Worm (Caenorhabditis elegans) whole organism, L4 larva: ENCODE results near the gene ref-1.
A peak's percentile ranks its signal among the peaks of the same experiment; 100 is the strongest.

Experiments
- F26F4.8 ChIP-seq: fragments of 200-800 bp; sonication (Bioruptor generic); conservative IDR thresholded peaks from 2 replicates; pipeline ENCODE4 v1.3.6; 2022; ENCODE audit warnings: missing genetic modification characterization, missing compliant biosample characterization
- F49E8.2 ChIP-seq: sonication (generic microtip); optimal IDR thresholded peaks from 2 replicates; lab custom pipeline; 2016; ENCODE audit warnings: missing compliant biosample characterization, mild to moderate bottlenecking, missing genetic modification characterization, borderline replicate concordance
- T20F7.1 ChIP-seq: fragments of 200-800 bp; sonication (Bioruptor generic); optimal IDR thresholded peaks from 2 replicates; lab custom pipeline; 2018; ENCODE audit warnings: mild to moderate bottlenecking, missing genetic modification characterization, missing compliant biosample characterization
- T26A8.4 ChIP-seq: fragments of 200-800 bp; sonication (Bioruptor generic); IDR thresholded peaks from 2 replicates; pipeline ENCODE4 v1.3.6; 2022; ENCODE audit warnings: missing genetic modification characterization, missing compliant biosample characterization
- Y105C5A.15 ChIP-seq: fragments of 200-800 bp; sonication (Bioruptor generic); IDR thresholded peaks from 2 replicates; pipeline ENCODE4 v1.3.6; 2022; ENCODE audit warnings: missing genetic modification characterization, missing compliant biosample characterization
- Y75B8A.6 ChIP-seq: fragments of 200-800 bp; sonication (Bioruptor generic); IDR thresholded peaks from 2 replicates; pipeline ENCODE4 v1.3.6; 2022; ENCODE audit warnings: missing genetic modification reagents, missing genetic modification characterization, missing compliant biosample characterization
- attf-4 ChIP-seq: sonication (generic microtip); optimal IDR thresholded peaks from 3 replicates; lab custom pipeline; 2017; ENCODE audit warnings: missing biosample characterization, missing genetic modification characterization
- ceh-32 ChIP-seq: sonication (generic microtip); optimal IDR thresholded peaks from 2 replicates; lab custom pipeline; 2016; ENCODE audit warnings: mild to moderate bottlenecking, missing genetic modification characterization, missing compliant biosample characterization; ENCODE audit not compliant: poor library complexity
- ctbp-1 ChIP-seq: fragments of 200-800 bp; sonication (Bioruptor generic); IDR thresholded peaks from 2 replicates; pipeline ENCODE4 v1.3.6; 2022; ENCODE audit warnings: missing genetic modification reagents, missing genetic modification characterization, missing compliant biosample characterization
- daf-12 ChIP-seq: fragments of 150-350 bp; optimal IDR thresholded peaks from 2 replicates; lab custom pipeline; 2014; ENCODE audit warnings: missing biosample characterization, missing genetic modification reagents, missing genetic modification characterization
- daf-8 ChIP-seq: fragments of 200-800 bp; sonication (Bioruptor generic); IDR thresholded peaks from 2 replicates; pipeline ENCODE4 v1.3.6; 2022; ENCODE audit warnings: missing genetic modification characterization, missing compliant biosample characterization
- dmd-8 ChIP-seq: fragments of 200-800 bp; sonication (Bioruptor generic); IDR thresholded peaks from 2 replicates; pipeline ENCODE4 v1.3.6; 2022; ENCODE audit warnings: missing genetic modification characterization, missing compliant biosample characterization
- fkh-10 ChIP-seq: fragments of 150-350 bp; optimal IDR thresholded peaks from 2 replicates; lab custom pipeline; 2014; ENCODE audit warnings: missing biosample characterization, missing genetic modification reagents, missing genetic modification characterization
- hif-1 ChIP-seq, 2 experiments: sonication (generic microtip); optimal IDR thresholded peaks; 2 replicates each; lab custom pipeline; 2016 to 2017; ENCODE audit warnings: missing compliant biosample characterization in 2 of 2, missing genetic modification characterization in 2 of 2, missing genetic modification reagents in 2 of 2, missing genotype in 2 of 2, mild to moderate bottlenecking in 1 of 2
- hlh-11 ChIP-seq: fragments of 200-800 bp; sonication (Bioruptor generic); optimal IDR thresholded peaks from 2 replicates; lab custom pipeline; 2018; ENCODE audit warnings: mild to moderate bottlenecking, missing genetic modification characterization, missing compliant biosample characterization
- lin-1 ChIP-seq: fragments of 200-800 bp; sonication (Bioruptor generic); IDR thresholded peaks from 2 replicates; pipeline ENCODE4 v1.3.6; 2022; ENCODE audit warnings: missing genetic modification reagents, missing genetic modification characterization, missing compliant biosample characterization
- lin-13 ChIP-seq: fragments of 150-350 bp; optimal IDR thresholded peaks from 2 replicates; lab custom pipeline; 2014; ENCODE audit warnings: missing biosample characterization, missing genetic modification reagents, missing genetic modification characterization
- lin-29 ChIP-seq: fragments of 200-800 bp; sonication (Bioruptor generic); IDR thresholded peaks from 2 replicates; pipeline ENCODE4 v1.3.6; 2022; ENCODE audit warnings: missing genetic modification reagents, missing genetic modification characterization, missing compliant biosample characterization
- lir-3 ChIP-seq: sonication (generic microtip); optimal IDR thresholded peaks from 2 replicates; lab custom pipeline; 2016; ENCODE audit warnings: mild to moderate bottlenecking, missing genetic modification characterization, missing compliant biosample characterization
- lsy-2 ChIP-seq, 2 experiments: fragments of 150-350 bp in 1 of 2; sonication (generic microtip) in 1 of 2; optimal IDR thresholded peaks; 2 replicates each; lab custom pipeline; 2014 to 2017; ENCODE audit warnings: missing biosample characterization in 2 of 2, missing genetic modification characterization in 2 of 2
- madf-5 ChIP-seq, 2 experiments: fragments of 200-800 bp; sonication (Bioruptor generic); IDR thresholded peaks; 2 replicates each; pipeline ENCODE4 v1.3.6; 2022; ENCODE audit warnings: missing compliant biosample characterization in 2 of 2, missing genetic modification characterization in 2 of 2
- madf-9 ChIP-seq: fragments of 200-800 bp; sonication (Bioruptor generic); conservative IDR thresholded peaks from 2 replicates; pipeline ENCODE4 v1.3.6; 2022; ENCODE audit warnings: missing genetic modification reagents, missing genetic modification characterization, missing compliant biosample characterization
- mdt-29 ChIP-seq: fragments of 200-800 bp; sonication (Bioruptor generic); IDR thresholded peaks from 2 replicates; pipeline ENCODE4 v1.3.6; 2022; ENCODE audit warnings: missing genetic modification reagents, missing genetic modification characterization, missing compliant biosample characterization
- mep-1 ChIP-seq: fragments of 150-350 bp; sonication (generic microtip); optimal IDR thresholded peaks from 3 replicates; lab custom pipeline; 2014; ENCODE audit warnings: missing biosample characterization, missing genetic modification characterization
- mxl-3 ChIP-seq: fragments of 200-800 bp; sonication (Bioruptor generic); optimal IDR thresholded peaks from 2 replicates; lab custom pipeline; 2018; ENCODE audit warnings: mild to moderate bottlenecking, missing genetic modification characterization, missing compliant biosample characterization
- nhr-10 ChIP-seq: fragments of 150-350 bp; optimal IDR thresholded peaks from 2 replicates; lab custom pipeline; 2014; ENCODE audit warnings: missing biosample characterization, missing genetic modification characterization
- nhr-11 ChIP-seq: fragments of 150-350 bp; optimal IDR thresholded peaks from 2 replicates; lab custom pipeline; 2014; ENCODE audit warnings: missing biosample characterization, missing genetic modification characterization
- nhr-111 ChIP-seq: fragments of 200-800 bp; sonication (Bioruptor generic); optimal IDR thresholded peaks from 2 replicates; lab custom pipeline; 2018; ENCODE audit warnings: mild to moderate bottlenecking, missing genetic modification characterization, missing compliant biosample characterization
- nhr-42 ChIP-seq: fragments of 200-800 bp; sonication (Bioruptor generic); IDR thresholded peaks from 2 replicates; pipeline ENCODE4 v1.3.6; 2022; ENCODE audit warnings: missing genetic modification characterization, missing compliant biosample characterization
- nhr-6 ChIP-seq: fragments of 150-350 bp; optimal IDR thresholded peaks from 2 replicates; lab custom pipeline; 2014; ENCODE audit warnings: missing biosample characterization, missing genetic modification characterization
- nhr-76 ChIP-seq: fragments of 150-350 bp; optimal IDR thresholded peaks from 2 replicates; lab custom pipeline; 2014; ENCODE audit warnings: missing biosample characterization, missing genetic modification characterization
- rbr-2 ChIP-seq: sonication (generic microtip); optimal IDR thresholded peaks from 2 replicates; lab custom pipeline; 2016; ENCODE audit warnings: missing genotype, missing genetic modification characterization, missing compliant biosample characterization
- sdz-12 ChIP-seq: fragments of 200-800 bp; sonication (Bioruptor generic); optimal IDR thresholded peaks from 2 replicates; lab custom pipeline; 2018; ENCODE audit warnings: mild to moderate bottlenecking, missing genetic modification characterization, missing compliant biosample characterization
- set-16 ChIP-seq: fragments of 200-800 bp; sonication (Bioruptor generic); IDR thresholded peaks from 2 replicates; pipeline ENCODE4 v1.3.6; 2022; ENCODE audit warnings: missing genetic modification reagents, missing genetic modification characterization, missing compliant biosample characterization
- spr-1 ChIP-seq: sonication (generic microtip); optimal IDR thresholded peaks from 2 replicates; lab custom pipeline; 2016; ENCODE audit warnings: mild to moderate bottlenecking, missing genetic modification characterization, missing compliant biosample characterization
- spr-3 ChIP-seq: fragments of 200-800 bp; sonication (Bioruptor generic); optimal IDR thresholded peaks from 2 replicates; lab custom pipeline; 2018; ENCODE audit warnings: mild to moderate bottlenecking, missing genetic modification characterization, missing compliant biosample characterization
- tag-97 ChIP-seq: fragments of 200-800 bp; sonication (Bioruptor generic); IDR thresholded peaks from 2 replicates; pipeline ENCODE4 v1.3.6; 2022; ENCODE audit warnings: missing genetic modification characterization, missing compliant biosample characterization
- tra-1 ChIP-seq: fragments of 200-800 bp; sonication (Bioruptor generic); IDR thresholded peaks from 2 replicates; pipeline ENCODE4 v1.3.6; 2022; ENCODE audit warnings: missing genetic modification reagents, missing genetic modification characterization, missing compliant biosample characterization
- unc-130 ChIP-seq: sonication (generic microtip); optimal IDR thresholded peaks from 2 replicates; lab custom pipeline; 2016; ENCODE audit warnings: missing genetic modification reagents, missing genetic modification characterization, missing compliant biosample characterization
- unc-62 ChIP-seq, 3 experiments: fragments of 150-350 bp in 1 of 3; sonication (generic microtip); optimal IDR thresholded peaks in 2 of 3; peaks in 1 of 3; 1 replicate in 1 of 3; 2 replicates in 2 of 3; lab custom pipeline; 2014 to 2017; ENCODE audit warnings: missing biosample characterization in 3 of 3, missing genetic modification characterization in 3 of 3, missing genetic modification reagents in 3 of 3, missing genotype in 1 of 3
- vab-7 ChIP-seq: fragments of 200-800 bp; sonication (Bioruptor generic); IDR thresholded peaks from 2 replicates; pipeline ENCODE4 v1.3.6; 2022; ENCODE audit warnings: missing genetic modification reagents, missing genetic modification characterization, missing compliant biosample characterization
- ztf-11 ChIP-seq: fragments of 150-350 bp; optimal IDR thresholded peaks from 2 replicates; lab custom pipeline; 2014; ENCODE audit warnings: missing biosample characterization, missing genetic modification characterization

ref-1 gene

ce11 chrII:10221627-10222026 is 3.4 kb downstream of the ref-1 start (continued):
- TF ChIP-seq unc-130 = no peak
- TF ChIP-seq lsy-2 (tag; optimal IDR thresholded peaks at IDR 0.05; lab: Kevin White, UChicago) = no peak
- TF ChIP-seq madf-9 (GFP tag; lab: Robert Waterston, UW) = no peak
- TF ChIP-seq lir-3 = no peak
- no peak for TF ChIP-seq daf-12
- TF ChIP-seq spr-1 (tag; lab: Kevin White, UChicago) = no peak
- TF ChIP-seq T20F7.1 (GFP tag; lab: Kevin White, UChicago) = no peak
- TF ChIP-seq rbr-2 (tag; lab: Kevin White, UChicago) = no peak
- TF ChIP-seq F26F4.8 (GFP tag; lab: Robert Waterston, UW) = no peak
- TF ChIP-seq vab-7 (GFP tag; lab: Robert Waterston, UW) = no peak
- TF ChIP-seq Y75B8A.6 (GFP tag; lab: Robert Waterston, UW) = no peak
- no peak for TF ChIP-seq dmd-8 (GFP tag; lab: Robert Waterston, UW)
- TF ChIP-seq ceh-32 (tag; lab: Kevin White, UChicago) = no peak
- TF ChIP-seq madf-5 (GFP tag; IDR thresholded peaks at IDR 0.05; lab: Robert Waterston, UW) = no peak
- TF ChIP-seq hlh-11 (tag; lab: Kevin White, UChicago) = peak; percentile 68
- no peak for TF ChIP-seq tag-97 (GFP tag; lab: Robert Waterston, UW)
- no peak for TF ChIP-seq ztf-11
- no peak for TF ChIP-seq lin-29 (GFP tag; lab: Robert Waterston, UW)
- TF ChIP-seq nhr-111 (GFP tag; lab: Kevin White, UChicago) = no peak
- no peak for TF ChIP-seq fkh-10
- TF ChIP-seq mdt-29 (GFP tag; lab: Robert Waterston, UW) = no peak
- no peak for TF ChIP-seq lin-1 (GFP tag; lab: Robert Waterston, UW)
- TF ChIP-seq Y105C5A.15 (GFP tag; lab: Robert Waterston, UW) = no peak
- no peak for TF ChIP-seq tra-1 (GFP tag; lab: Robert Waterston, UW)
- no peak for TF ChIP-seq attf-4 (tag; lab: Kevin White, UChicago)
- TF ChIP-seq unc-62 (GFP tag; optimal IDR thresholded peaks at IDR 0.05 in 1 of 2; lab: Kevin White, UChicago) = no peak
- no peak for TF ChIP-seq unc-62 (tag; optimal IDR thresholded peaks at IDR 0.05; lab: Kevin White, UChicago)
- no peak for TF ChIP-seq T26A8.4 (GFP tag; lab: Robert Waterston, UW)
- no peak for TF ChIP-seq nhr-42 (GFP tag; lab: Robert Waterston, UW)
- no peak for TF ChIP-seq ctbp-1
- TF ChIP-seq nhr-76 (tag; lab: Kevin White, UChicago) = no peak
- TF ChIP-seq nhr-10 (tag; lab: Kevin White, UChicago) = no peak
- no peak for TF ChIP-seq sdz-12
- TF ChIP-seq nhr-11 (tag; lab: Kevin White, UChicago) = no peak
- TF ChIP-seq, all 104 proteins: peak for 10

- TF ChIP-seq hif-1 (tag; optimal IDR thresholded peaks at IDR 0.05; lab: Kevin White, UChicago) = no peak
- no peak for TF ChIP-seq lin-29 (GFP tag; lab: Robert Waterston, UW)
- TF ChIP-seq spr-3 (GFP tag; lab: Kevin White, UChicago) = no peak
- no peak for TF ChIP-seq mep-1 (tag; lab: Kevin White, UChicago)
- TF ChIP-seq madf-9 (GFP tag; lab: Robert Waterston, UW) = no peak
- TF ChIP-seq nhr-6 (tag; lab: Kevin White, UChicago) = no peak
- no peak for TF ChIP-seq set-16 (GFP tag; lab: Robert Waterston, UW)
- TF ChIP-seq mxl-3 (GFP tag; lab: Kevin White, UChicago) = no peak
- no peak for TF ChIP-seq lin-13 (GFP tag; lab: Kevin White, UChicago)
- no peak for TF ChIP-seq F49E8.2 (tag; lab: Kevin White, UChicago)
- no peak for TF ChIP-seq sdz-12
- TF ChIP-seq lsy-2 (tag; optimal IDR thresholded peaks at IDR 0.05; lab: Kevin White, UChicago) = no peak
- TF ChIP-seq daf-8 (GFP tag; lab: Robert Waterston, UW) = no peak
- TF ChIP-seq F26F4.8 (GFP tag; lab: Robert Waterston, UW) = no peak
- TF ChIP-seq T26A8.4 (GFP tag; lab: Robert Waterston, UW) = no peak
These were observed 4.3 kb downstream of the ref-1 start, which contains the start of gene plc-3 for ce11 chrII:10222577-10222976. TSS of gene plc-3 (plus strand) at chrII:10222877.
